Fruit fly (Drosophila melanogaster) whole organism, adult: Measurements from ENCODE around the gene Gyc89Db.

Experiments used
- CG11617 ChIP-seq: fragments of 200-800 bp; sonication (Bioruptor generic); optimal IDR thresholded peaks from 2 replicates; lab custom pipeline; 2017; ENCODE audit warnings: mild to moderate bottlenecking, missing biosample characterization, missing genetic modification reagents, missing genetic modification characterization
- CG12768 ChIP-seq: fragments of 200-800 bp; sonication (Bioruptor generic); optimal IDR thresholded peaks from 2 replicates; lab custom pipeline; 2017; ENCODE audit warnings: missing biosample characterization, missing genetic modification characterization, mild to moderate bottlenecking, moderate library complexity, missing genetic modification reagents
- CG14711 ChIP-seq: fragments of 200-800 bp; sonication (Bioruptor generic); optimal IDR thresholded peaks from 2 replicates; lab custom pipeline; 2018; ENCODE audit warnings: missing biosample characterization, mild to moderate bottlenecking, missing genetic modification characterization, moderate library complexity
- CG1620 ChIP-seq: fragments of 200-800 bp; sonication (Bioruptor generic); optimal IDR thresholded peaks from 2 replicates; lab custom pipeline; 2016; ENCODE audit warnings: missing biosample characterization, missing genetic modification characterization
- CG33017 ChIP-seq: fragments of 200-800 bp; sonication (Bioruptor generic); optimal IDR thresholded peaks from 2 replicates; lab custom pipeline; 2018; ENCODE audit warnings: missing biosample characterization, mild to moderate bottlenecking, missing genetic modification characterization, moderate library complexity
- CG5204 ChIP-seq: fragments of 200-800 bp; sonication (Bioruptor generic); optimal IDR thresholded peaks from 2 replicates; lab custom pipeline; 2016; ENCODE audit warnings: missing biosample characterization, missing genetic modification characterization
- CG7045 ChIP-seq: fragments of 200-800 bp; sonication (Bioruptor generic); optimal IDR thresholded peaks from 2 replicates; lab custom pipeline; 2017; ENCODE audit warnings: missing biosample characterization, mild to moderate bottlenecking, missing genetic modification characterization
- CG7101 ChIP-seq: fragments of 200-800 bp; sonication (Bioruptor generic); optimal IDR thresholded peaks from 2 replicates; lab custom pipeline; 2018; ENCODE audit warnings: missing biosample characterization, mild to moderate bottlenecking, missing genetic modification characterization, moderate library complexity
- Clk ChIP-seq: fragments of 200-800 bp; sonication (Bioruptor generic); optimal IDR thresholded peaks from 2 replicates; lab custom pipeline; 2017; ENCODE audit warnings: missing biosample characterization, missing genetic modification characterization
- Crg-1 ChIP-seq: fragments of 200-800 bp; sonication (Bioruptor generic); optimal IDR thresholded peaks from 2 replicates; lab custom pipeline; 2016; ENCODE audit warnings: missing biosample characterization, missing genetic modification characterization
- Hr96 ChIP-seq: fragments of 200-800 bp; sonication (Bioruptor generic); optimal IDR thresholded peaks from 2 replicates; lab custom pipeline; 2016; ENCODE audit warnings: missing biosample characterization, missing genetic modification characterization
- Mnt ChIP-seq: fragments of 200-800 bp; sonication (Bioruptor generic); optimal IDR thresholded peaks from 2 replicates; lab custom pipeline; 2016; ENCODE audit warnings: missing biosample characterization, mild to moderate bottlenecking, missing genetic modification characterization
- bab1 ChIP-seq: fragments of 200-800 bp; sonication (Bioruptor generic); optimal IDR thresholded peaks from 3 replicates; lab custom pipeline; 2019; ENCODE audit warnings: missing biosample characterization, mild to moderate bottlenecking, missing genetic modification characterization, moderate library complexity
- cic ChIP-seq: fragments of 200-800 bp; sonication (Bioruptor generic); optimal IDR thresholded peaks from 2 replicates; lab custom pipeline; 2017; ENCODE audit warnings: missing biosample characterization, mild to moderate bottlenecking, missing genetic modification characterization, moderate library complexity
- cnc ChIP-seq, 2 experiments: fragments of >200 bp; optimal IDR thresholded peaks; 2 replicates each; lab custom pipeline; 2017
- kay ChIP-seq: fragments of 200-800 bp; sonication (Bioruptor generic); peaks from one replicate; lab custom pipeline; 2016; ENCODE audit warnings: missing biosample characterization, missing genetic modification characterization, borderline replicate concordance
- ovo ChIP-seq: fragments of 200-800 bp; sonication (Bioruptor generic); optimal IDR thresholded peaks from 2 replicates; lab custom pipeline; 2016; ENCODE audit warnings: missing biosample characterization, missing genetic modification characterization
- pad ChIP-seq: fragments of 200-800 bp; sonication (Bioruptor generic); optimal IDR thresholded peaks from 3 replicates; lab custom pipeline; 2017; ENCODE audit warnings: missing biosample characterization, missing genetic modification characterization, mild to moderate bottlenecking, moderate library complexity, missing genetic modification reagents
- tj ChIP-seq: fragments of 200-800 bp; sonication (Bioruptor generic); optimal IDR thresholded peaks from 3 replicates; lab custom pipeline; 2017; ENCODE audit warnings: missing biosample characterization, mild to moderate bottlenecking, missing genetic modification characterization, moderate library complexity
- toe ChIP-seq: fragments of 200-800 bp; sonication (Bioruptor generic); optimal IDR thresholded peaks from 2 replicates; lab custom pipeline; 2016; ENCODE audit warnings: missing biosample characterization, missing genetic modification characterization

The Gyc89Db gene

dm6 chr3R:16449187-16449973, 27.5 kb upstream of the Gyc89Db start:
- peak; percentile 94 for TF ChIP-seq bab1 (GFP tag; lab: Kevin White, UChicago)
- peak; percentile 66 for TF ChIP-seq cic (GFP tag; lab: Kevin White, UChicago)
- peak; percentile 98 for TF ChIP-seq pad (GFP tag; lab: Kevin White, UChicago)
- TF ChIP-seq CG12768 (GFP tag; lab: Kevin White, UChicago): peak; percentile 90
- TF ChIP-seq CG14711 (tag; lab: Kevin White, UChicago): peak; percentile 93
- peak; percentile 74 for TF ChIP-seq Mnt
- peak; percentile 88 for TF ChIP-seq Hr96 (GFP tag; lab: Kevin White, UChicago)
- peak; percentile 92 for TF ChIP-seq CG5204
- peak; percentile 97 for TF ChIP-seq CG7101 (tag; lab: Kevin White, UChicago)
- TF ChIP-seq toe (GFP tag; lab: Kevin White, UChicago): peak; percentile 90
- TF ChIP-seq cnc (optimal IDR thresholded peaks at IDR 0.05; lab: Kevin White, UChicago): no peak
- TF ChIP-seq CG7045 (GFP tag; lab: Kevin White, UChicago): peak; percentile 92
- peak; percentile 95 for TF ChIP-seq kay (GFP tag; lab: Kevin White, UChicago)
- TF ChIP-seq tj: no peak
- peak; percentile 92 for TF ChIP-seq CG1620 (GFP tag; lab: Kevin White, UChicago)
- peak; percentile 86 for TF ChIP-seq Crg-1 (GFP tag; lab: Kevin White, UChicago)
- TF ChIP-seq Clk (GFP tag; lab: Kevin White, UChicago): peak; percentile 91
- peak; percentile 96 for TF ChIP-seq CG33017
- TF ChIP-seq ovo (GFP tag; lab: Kevin White, UChicago): peak; percentile 41
- TF ChIP-seq CG11617 (GFP tag; lab: Kevin White, UChicago): peak; percentile 83

- TF ChIP-seq Crg-1 (GFP tag; lab: Kevin White, UChicago) (no peak), CG33017 (no peak), CG7101 (tag; lab: Kevin White, UChicago) (no peak), CG5204 (no peak), cnc (optimal IDR thresholded peaks at IDR 0.05; lab: Kevin White, UChicago) (no peak), CG11617 (GFP tag; lab: Kevin White, UChicago) (no peak), CG12768 (GFP tag; lab: Kevin White, UChicago) (peak; percentile 4), cic (GFP tag; lab: Kevin White, UChicago) (peak; percentile 41), Hr96 (GFP tag; lab: Kevin White, UChicago) (no peak), Clk (GFP tag; lab: Kevin White, UChicago) (no peak), tj (no peak), CG14711 (tag; lab: Kevin White, UChicago) (no peak), bab1 (GFP tag; lab: Kevin White, UChicago) (no peak), pad (GFP tag; lab: Kevin White, UChicago) (peak; percentile 52), CG1620 (GFP tag; lab: Kevin White, UChicago) (no peak), ovo (GFP tag; lab: Kevin White, UChicago) (peak; percentile 47), Mnt (peak; percentile 32), kay (GFP tag; lab: Kevin White, UChicago) (peak; percentile 99), toe (GFP tag; lab: Kevin White, UChicago) (no peak), CG7045 (GFP tag; lab: Kevin White, UChicago) (no peak)
Observed at dm6 chr3R:16452954-16453587, 23.8 kb upstream of the Gyc89Db start.

DNA sequence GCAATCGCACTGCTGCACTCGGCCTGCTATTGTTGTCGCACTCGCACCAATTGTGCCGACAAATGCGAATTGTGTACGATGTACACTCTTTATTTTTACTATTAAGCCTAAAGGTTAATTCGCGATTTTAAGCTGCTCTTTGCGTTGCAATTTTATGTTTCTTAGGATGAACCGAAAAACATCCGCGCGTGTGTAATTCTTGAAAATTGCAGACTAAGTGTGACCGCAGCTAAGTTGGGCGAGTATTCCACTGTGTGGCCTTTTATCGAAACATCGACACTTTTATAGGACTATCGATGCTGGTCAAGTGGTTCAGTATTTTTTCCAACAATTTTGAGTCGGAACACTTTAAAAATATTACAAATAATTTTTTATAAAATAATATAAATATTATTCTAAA, 23.3 kb upstream of the Gyc89Db start, which contains the start of gene Pak3:
Pak3 (minus strand) TSS at position 225 of the 400 bp plus-strand sequence.
- TF ChIP-seq CG1620 (GFP tag; lab: Kevin White, UChicago) (peak; percentile 9), cic (GFP tag; lab: Kevin White, UChicago) (no peak), CG7101 (tag; lab: Kevin White, UChicago) (peak; percentile 22), bab1 (GFP tag; lab: Kevin White, UChicago) (peak; percentile 66), CG14711 (tag; lab: Kevin White, UChicago) (peak; percentile 18), kay (GFP tag; lab: Kevin White, UChicago) (peak; percentile 44), Mnt (no peak), CG33017 (peak; percentile 9), CG12768 (GFP tag; lab: Kevin White, UChicago) (no peak)

DNA sequence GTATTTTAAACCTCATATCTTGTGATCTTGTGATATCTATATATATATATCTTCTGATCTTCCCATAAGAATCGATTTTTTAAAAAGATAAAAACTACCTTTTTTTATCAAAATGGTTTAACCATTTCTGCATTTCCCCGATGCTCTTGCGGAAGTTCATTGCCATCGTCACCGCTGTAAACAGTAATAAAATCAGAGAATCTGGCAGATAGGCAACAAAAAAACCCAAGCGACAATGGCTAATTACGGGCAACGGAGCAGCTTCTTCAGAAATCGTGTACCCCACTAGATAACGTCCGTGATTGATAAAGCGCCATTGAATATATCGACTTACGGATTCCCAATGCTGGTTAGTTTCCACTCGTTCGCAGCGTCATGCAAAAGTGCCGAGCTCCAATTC, 22.7 kb upstream of the Gyc89Db start, which contains the start of gene CG10405:
CG10405 (plus strand) TSS at position 301 of the 400 bp plus-strand sequence.
- TF ChIP-seq CG14711 (tag; lab: Kevin White, UChicago): no peak
- TF ChIP-seq Hr96 (GFP tag; lab: Kevin White, UChicago): no peak
- TF ChIP-seq cnc (optimal IDR thresholded peaks at IDR 0.05; lab: Kevin White, UChicago): no peak
- TF ChIP-seq kay (GFP tag; lab: Kevin White, UChicago): no peak
- TF ChIP-seq Clk (GFP tag; lab: Kevin White, UChicago): no peak
- no peak for TF ChIP-seq toe (GFP tag; lab: Kevin White, UChicago)
- no peak for TF ChIP-seq CG12768 (GFP tag; lab: Kevin White, UChicago)
- no peak for TF ChIP-seq CG11617 (GFP tag; lab: Kevin White, UChicago)

dm6 chr3R:16455875-16456274, 21.0 kb upstream of the Gyc89Db start, which contains the start of gene CG14883:
Gene CG14883 (plus strand): TSS chr3R:16456052.
- TF ChIP-seq CG11617 (GFP tag; lab: Kevin White, UChicago): no peak
- peak; percentile 42 for TF ChIP-seq kay (GFP tag; lab: Kevin White, UChicago)
- no peak for TF ChIP-seq ovo (GFP tag; lab: Kevin White, UChicago)
